Worm (Caenorhabditis elegans): ENCODE data around the gene fbxc-48.

Gene fbxc-48

ce11 chrII:782903-783302 lies 42.2 kb upstream of the fbxc-48 start, which contains the start of gene Y39F10A.3:
Y39F10A.3 (minus strand) TSS chrII:783003.
- TF ChIP-seq T23F11.4 (GFP tag; optimal IDR thresholded peaks at IDR 0.05): no peak
- TF ChIP-seq pax-1 (tag; optimal IDR thresholded peaks at IDR 0.05): no peak
- TF ChIP-seq sox-4 (tag; optimal IDR thresholded peaks at IDR 0.05): no peak
- TF ChIP-seq madf-2 (tag; optimal IDR thresholded peaks at IDR 0.05): no peak
- no peak for TF ChIP-seq ztf-16 (tag; optimal IDR thresholded peaks at IDR 0.05)
- TF ChIP-seq ceh-19 (GFP tag; optimal IDR thresholded peaks at IDR 0.05): no peak
- TF ChIP-seq pqm-1 (tag; optimal IDR thresholded peaks at IDR 0.05): no peak
- no peak for TF ChIP-seq pros-1 (tag; optimal IDR thresholded peaks at IDR 0.05)
- TF ChIP-seq K09A11.1 (tag; optimal IDR thresholded peaks at IDR 0.05; ENCODE audit: insufficient read depth): no peak
- no peak for TF ChIP-seq ceh-6 (GFP tag; optimal IDR thresholded peaks at IDR 0.05)
- no peak for TF ChIP-seq tbx-2 (tag; optimal IDR thresholded peaks at IDR 0.05)
- no peak for TF ChIP-seq ahr-1 (tag; optimal IDR thresholded peaks at IDR 0.05)
- no peak for TF ChIP-seq ceh-18 (tag; optimal IDR thresholded peaks at IDR 0.05)
- no peak for TF ChIP-seq pat-9 (tag; optimal IDR thresholded peaks at IDR 0.05)
- TF ChIP-seq rnt-1 (tag; optimal IDR thresholded peaks at IDR 0.05): no peak

ce11 chrII:775033-775432 lies 34.3 kb upstream of the fbxc-48 start, which contains the start of gene Y39F10A.1:
Y39F10A.1 (plus strand) TSS chrII:775333.
- TF ChIP-seq pag-3 (tag; optimal IDR thresholded peaks at IDR 0.05; ENCODE audit: borderline replicate concordance) (no peak), ceh-22 (tag; optimal IDR thresholded peaks at IDR 0.05) (no peak), gmeb-2 (tag; optimal IDR thresholded peaks at IDR 0.05) (no peak), pha-4 (tag; optimal IDR thresholded peaks at IDR 0.05) (no peak), nfya-1 (tag; optimal IDR thresholded peaks at IDR 0.05) (no peak), ceh-24 (tag; optimal IDR thresholded peaks at IDR 0.05) (no peak), ceh-9 (tag; optimal IDR thresholded peaks at IDR 0.05) (no peak), fkh-6 (tag; optimal IDR thresholded peaks at IDR 0.05) (no peak), ahr-1 (tag; optimal IDR thresholded peaks at IDR 0.05) (no peak), pros-1 (tag; optimal IDR thresholded peaks at IDR 0.05) (no peak), elt-4 (tag; optimal IDR thresholded peaks at IDR 0.05) (no peak), lim-6 (tag; optimal IDR thresholded peaks at IDR 0.05) (no peak), dve-1 (tag; optimal IDR thresholded peaks at IDR 0.05) (no peak)

- no peak for TF ChIP-seq C38D4.7 (GFP tag; optimal IDR thresholded peaks at IDR 0.05)
- peak; percentile 35 for TF ChIP-seq unc-42 (tag; optimal IDR thresholded peaks at IDR 0.05)
- TF ChIP-seq elt-2 (tag; optimal IDR thresholded peaks at IDR 0.05): no peak
These were observed 33.1 kb upstream of the fbxc-48 start for ce11 chrII:773830-774229.

- TF ChIP-seq ahr-1 (tag; optimal IDR thresholded peaks at IDR 0.05) (no peak), ttx-3 (tag; optimal IDR thresholded peaks at IDR 0.05) (no peak), pax-1 (tag; optimal IDR thresholded peaks at IDR 0.05) (no peak), rnt-1 (tag; optimal IDR thresholded peaks at IDR 0.05) (no peak), odd-2 (tag; optimal IDR thresholded peaks at IDR 0.05) (no peak), lin-11 (tag; optimal IDR thresholded peaks at IDR 0.05) (no peak), unc-42 (tag; optimal IDR thresholded peaks at IDR 0.05) (no peak), ceh-45 (GFP tag; IDR thresholded peaks at IDR 0.05) (no peak), ceh-34 (tag; optimal IDR thresholded peaks at IDR 0.05) (no peak), ceh-22 (tag; optimal IDR thresholded peaks at IDR 0.05) (no peak), Y22D7AL.16 (tag; optimal IDR thresholded peaks at IDR 0.05) (no peak), pat-9 (tag; optimal IDR thresholded peaks at IDR 0.05) (no peak), hlh-13 (GFP tag; optimal IDR thresholded peaks at IDR 0.05) (no peak)
These were observed 29.5 kb upstream of the fbxc-48 start, which contains the start of gene C08G5.6 for ce11 chrII:770253-770652. C08G5.6 (plus strand) TSS chrII:770553.
